Worm (Caenorhabditis elegans) whole organism, L3 larva: ENCODE results near the gene sel-1.

Source experiments
- ama-1 ChIP-seq: fragments of 150-350 bp; optimal IDR thresholded peaks from 2 replicates; lab custom pipeline; 2018
- daf-12 ChIP-seq: fragments of 150-350 bp; optimal IDR thresholded peaks from 2 replicates; lab custom pipeline; 2014; ENCODE audit warnings: missing biosample characterization, missing genetic modification reagents, missing genetic modification characterization
- egl-27 ChIP-seq: sonication (generic microtip); optimal IDR thresholded peaks from 4 replicates; lab custom pipeline; 2017; ENCODE audit warnings: missing biosample characterization, missing genetic modification reagents, missing genetic modification characterization
- elt-1 ChIP-seq: fragments of 150-350 bp; optimal IDR thresholded peaks from 2 replicates; lab custom pipeline; 2014; ENCODE audit warnings: missing biosample characterization, missing genetic modification characterization
- fkh-10 ChIP-seq: sonication (generic microtip); optimal IDR thresholded peaks from 2 replicates; lab custom pipeline; 2017; ENCODE audit warnings: missing biosample characterization, missing genetic modification reagents, missing genetic modification characterization
- lin-39 ChIP-seq: fragments of 150-350 bp; optimal IDR thresholded peaks from 2 replicates; lab custom pipeline; 2018; ENCODE audit warnings: missing biosample characterization, missing genetic modification reagents, missing genetic modification characterization
- nfya-1 ChIP-seq: sonication (generic microtip); optimal IDR thresholded peaks from 2 replicates; lab custom pipeline; 2017; ENCODE audit warnings: missing genetic modification characterization, mild to moderate bottlenecking, missing compliant biosample characterization, antibody characterized with exemption, moderate library complexity; ENCODE audit not compliant: insufficient read depth
- nhr-12 ChIP-seq: fragments of 150-350 bp; optimal IDR thresholded peaks from 2 replicates; lab custom pipeline; 2014; ENCODE audit warnings: missing biosample characterization, missing genetic modification characterization
- nhr-23 ChIP-seq: fragments of 150-350 bp; optimal IDR thresholded peaks from 2 replicates; lab custom pipeline; 2014; ENCODE audit warnings: missing biosample characterization, missing genetic modification reagents, missing genetic modification characterization
- nhr-237 ChIP-seq: fragments of 150-350 bp; optimal IDR thresholded peaks from 2 replicates; lab custom pipeline; 2014; ENCODE audit warnings: missing biosample characterization, missing genetic modification characterization
- pha-4 ChIP-seq: fragments of 150-350 bp; optimal IDR thresholded peaks from 2 replicates; lab custom pipeline; 2014; ENCODE audit warnings: missing biosample characterization, missing genetic modification reagents, missing genetic modification characterization
- snpc-4 ChIP-seq: fragments of 150-350 bp; optimal IDR thresholded peaks from 2 replicates; lab custom pipeline; 2014; ENCODE audit warnings: missing biosample characterization, missing genetic modification characterization
- unc-62 ChIP-seq: fragments of 150-350 bp; sonication (generic microtip); optimal IDR thresholded peaks from 4 replicates; lab custom pipeline; 2014; ENCODE audit warnings: missing biosample characterization, missing genetic modification reagents, missing genetic modification characterization

DNA sequence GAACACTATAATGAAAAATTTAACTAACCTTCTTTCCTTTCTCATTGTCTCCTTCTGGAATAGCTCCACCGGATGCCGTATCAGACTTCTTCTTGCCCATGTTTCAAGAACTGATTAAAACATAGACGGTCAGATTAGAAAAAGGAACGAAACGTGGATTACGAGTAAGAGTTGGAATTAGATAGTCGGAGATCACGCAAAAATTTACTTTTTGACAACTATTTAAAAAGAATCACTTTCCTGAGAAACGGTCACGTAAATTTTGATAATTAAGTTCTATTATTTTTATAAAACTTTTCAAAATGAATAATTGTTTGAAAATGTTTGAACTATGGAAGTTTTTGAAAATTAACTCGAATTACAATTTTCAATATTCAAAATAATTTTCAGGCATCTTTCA is 51.6 kb downstream of the sel-1 start, which contains the start of gene cyc-2.2:
- TF ChIP-seq nhr-12 (tag; lab: Kevin White, UChicago) (no peak), snpc-4 (tag; lab: Kevin White, UChicago) (no peak), nfya-1 (tag; lab: Kevin White, UChicago) (no peak), nhr-237 (tag; lab: Kevin White, UChicago) (no peak), fkh-10 (GFP tag; lab: Kevin White, UChicago) (no peak), daf-12 (tag; lab: Kevin White, UChicago) (no peak), lin-39 (no peak), unc-62 (GFP tag; lab: Kevin White, UChicago) (no peak), egl-27 (no peak), ama-1 (lab: Kevin White, UChicago) (no peak), elt-1 (tag; lab: Kevin White, UChicago) (no peak), nhr-23 (tag; lab: Kevin White, UChicago) (no peak), pha-4 (tag; lab: Kevin White, UChicago) (no peak)
